Worm (Caenorhabditis elegans): ENCODE measurements around the gene M60.4.

DNA sequence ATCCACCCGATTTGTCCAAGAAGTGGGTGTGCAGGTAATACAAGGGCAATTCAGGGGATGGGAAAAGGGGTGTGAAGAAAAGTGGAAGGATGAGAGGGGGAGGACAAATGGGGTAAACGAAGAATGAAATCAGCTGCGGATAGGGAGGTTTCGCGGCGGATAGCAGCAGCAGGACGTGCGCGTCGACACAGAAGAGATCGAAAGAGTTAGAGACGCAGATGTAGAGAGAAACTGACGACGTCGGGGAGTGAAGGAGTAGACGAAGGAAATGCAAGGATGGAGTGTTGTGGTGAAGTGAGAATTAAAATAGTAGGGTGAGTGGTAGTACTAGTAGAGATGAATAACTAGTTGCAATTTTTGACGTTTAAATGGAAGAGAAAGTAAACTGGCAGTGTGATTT lies 16.2 kb upstream of the M60.4 start, which contains the start of gene M60.6:
- TF ChIP-seq T22C8.4 (GFP tag; IDR thresholded peaks at IDR 0.05) (no peak), flt-1 (GFP tag; IDR thresholded peaks at IDR 0.05) (no peak), med-1 (GFP tag; optimal IDR thresholded peaks at IDR 0.05; ENCODE audit: insufficient read depth) (no peak), ztf-29 (GFP tag; IDR thresholded peaks at IDR 0.05) (no peak)
